Fruit fly (Drosophila melanogaster) whole organism, embryonic: Measurements from ENCODE around the gene MBD-like.

Experiments
- CG33557 ChIP-seq: fragments of 200-800 bp; sonication (Bioruptor generic); optimal IDR thresholded peaks from 2 replicates; lab custom pipeline; 2019; ENCODE audit warnings: missing biosample characterization, mild to moderate bottlenecking, missing genetic modification characterization, moderate library complexity
- CG4730 ChIP-seq: fragments of 200-800 bp; sonication (Bioruptor generic); IDR thresholded peaks from 2 replicates; pipeline ENCODE4 v1.3.6; 2022; ENCODE audit warnings: missing biosample characterization, missing genetic modification characterization

DNA sequence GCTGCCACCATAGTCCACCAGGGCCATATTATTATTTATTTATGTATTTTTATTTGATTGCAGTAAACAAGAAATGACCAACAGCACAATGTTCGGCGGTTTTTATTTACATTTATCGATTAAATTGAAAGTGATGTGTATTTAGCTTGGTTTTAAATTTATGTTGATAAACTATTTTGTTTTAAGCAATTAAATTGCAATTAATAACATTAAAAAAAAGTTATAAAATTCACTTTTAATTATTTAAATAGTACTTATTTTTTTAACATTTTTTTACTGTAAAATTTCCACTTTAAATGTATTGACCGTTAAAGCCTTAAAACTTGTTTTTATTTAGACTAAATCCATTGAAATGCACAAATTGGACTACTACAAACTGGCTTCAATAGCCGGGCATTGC is 10.6 kb downstream of the MBD-like start, which contains the start of gene CG16790:
- no peak for TF ChIP-seq CG4730
- TF ChIP-seq CG33557: no peak
